Worm (Caenorhabditis elegans): Measurements from ENCODE around the gene rab-14.

DNA sequence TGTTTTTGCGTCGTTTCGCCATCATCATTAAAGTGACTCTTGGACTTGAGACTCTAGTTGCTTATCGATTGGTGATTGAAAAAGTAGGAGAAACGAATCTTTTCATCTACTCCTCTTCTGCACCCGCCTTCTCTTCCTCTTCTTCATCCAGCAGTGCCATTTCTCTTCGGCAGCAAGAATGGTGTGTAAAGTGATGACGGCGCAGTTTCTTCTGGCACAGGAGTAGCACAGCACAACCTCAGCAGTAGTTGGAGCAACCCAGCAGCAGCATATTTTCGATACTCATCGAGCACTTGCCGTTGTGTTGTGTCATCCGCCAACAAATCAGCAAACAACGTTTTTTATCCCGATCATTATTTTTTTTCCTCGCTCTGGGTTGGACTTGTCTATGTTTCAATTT, 31.0 kb downstream of the rab-14 start:
- no peak for TF ChIP-seq ama-1 (optimal IDR thresholded peaks at IDR 0.05)
- no peak for TF ChIP-seq zag-1 (tag; optimal IDR thresholded peaks at IDR 0.05)
